Fruit fly (Drosophila melanogaster) whole organism, embryonic: ENCODE data around the gene CG1764.

Experiments
- ATbp ChIP-seq: fragments of 200-800 bp; sonication (Bioruptor generic); optimal IDR thresholded peaks from 2 replicates; lab custom pipeline; 2017; ENCODE audit warnings: missing biosample characterization, mild to moderate bottlenecking, missing genetic modification characterization, missing genetic modification reagents
- Ada2b ChIP-seq: fragments of 200-800 bp; sonication (Bioruptor generic); IDR thresholded peaks from 2 replicates; pipeline ENCODE4 v1.3.6; 2022; ENCODE audit warnings: missing biosample characterization, missing genetic modification characterization
- Atf-2 ChIP-seq: fragments of 200-800 bp; sonication (Bioruptor generic); optimal IDR thresholded peaks from 2 replicates; lab custom pipeline; 2016; ENCODE audit warnings: missing biosample characterization, missing genetic modification characterization
- B-H1 ChIP-seq: fragments of 200-800 bp; sonication (Bioruptor generic); IDR thresholded peaks from 3 replicates; pipeline ENCODE4 v1.3.6; 2022; ENCODE audit warnings: missing biosample characterization, missing genetic modification characterization
- CG10274 ChIP-seq: fragments of 200-800 bp; sonication (Bioruptor generic); optimal IDR thresholded peaks from 3 replicates; lab custom pipeline; 2017; ENCODE audit warnings: missing biosample characterization, mild to moderate bottlenecking, missing genetic modification characterization
- CG10654 ChIP-seq: fragments of 200-800 bp; sonication (Bioruptor generic); optimal IDR thresholded peaks from 2 replicates; lab custom pipeline; 2016; ENCODE audit warnings: missing biosample characterization, missing genetic modification characterization
- CG10979 ChIP-seq: fragments of 200-800 bp; sonication (Bioruptor generic); optimal IDR thresholded peaks from 2 replicates; lab custom pipeline; 2018; ENCODE audit warnings: missing biosample characterization, mild to moderate bottlenecking, missing genetic modification characterization, moderate library complexity
- CG11504 ChIP-seq: fragments of 200-800 bp; sonication (Bioruptor generic); optimal IDR thresholded peaks from 3 replicates; lab custom pipeline; 2019; ENCODE audit warnings: missing biosample characterization, mild to moderate bottlenecking, missing genetic modification characterization, moderate library complexity
- CG13424 ChIP-seq: fragments of 200-800 bp; sonication (Bioruptor generic); optimal IDR thresholded peaks from 2 replicates; lab custom pipeline; 2019; ENCODE audit warnings: missing biosample characterization, mild to moderate bottlenecking, missing genetic modification characterization, moderate library complexity
- CG13775 ChIP-seq: fragments of 200-800 bp; sonication (Bioruptor generic); optimal IDR thresholded peaks from 3 replicates; lab custom pipeline; 2017; ENCODE audit warnings: missing biosample characterization, mild to moderate bottlenecking, missing genetic modification characterization
- CG17802 ChIP-seq: fragments of 200-800 bp; sonication (Bioruptor generic); optimal IDR thresholded peaks from 2 replicates; lab custom pipeline; 2018; ENCODE audit warnings: missing biosample characterization, mild to moderate bottlenecking, missing genetic modification characterization, moderate library complexity
- CG2129 ChIP-seq: fragments of 200-800 bp; sonication (Bioruptor generic); IDR thresholded peaks from 2 replicates; pipeline ENCODE4 v1.3.6; 2022; ENCODE audit warnings: missing biosample characterization, missing genetic modification characterization; ENCODE audit not compliant: partially characterized antibody
- CG30020 ChIP-seq: fragments of 200-800 bp; optimal IDR thresholded peaks from 2 replicates; lab custom pipeline; 2019; ENCODE audit warnings: missing biosample characterization, mild to moderate bottlenecking, missing genetic modification characterization, moderate library complexity
- CG32532 ChIP-seq: fragments of 200-800 bp; sonication (Bioruptor generic); IDR thresholded peaks from 2 replicates; pipeline ENCODE4 v1.3.6; 2022; ENCODE audit warnings: missing biosample characterization, missing genetic modification characterization
- CG34422 ChIP-seq: fragments of 200-800 bp; sonication (Bioruptor generic); IDR thresholded peaks from 3 replicates; pipeline ENCODE4 v1.3.6; 2022; ENCODE audit warnings: missing biosample characterization, missing genetic modification characterization
- CG7556 ChIP-seq: fragments of 200-800 bp; sonication (Bioruptor generic); optimal IDR thresholded peaks from 2 replicates; lab custom pipeline; 2017; ENCODE audit warnings: missing biosample characterization, mild to moderate bottlenecking, missing genetic modification characterization
- CG8478 ChIP-seq: fragments of >200 bp; optimal IDR thresholded peaks from 2 replicates; lab custom pipeline; 2018
- CG9437 ChIP-seq: fragments of 200-800 bp; sonication (Bioruptor generic); optimal IDR thresholded peaks from 2 replicates; lab custom pipeline; 2018; ENCODE audit warnings: missing biosample characterization, mild to moderate bottlenecking, missing genetic modification characterization
- CG9797 ChIP-seq: fragments of 200-800 bp; sonication (Bioruptor generic); optimal IDR thresholded peaks from 3 replicates; lab custom pipeline; 2018; ENCODE audit warnings: missing biosample characterization, mild to moderate bottlenecking, missing genetic modification characterization
- CrebB ChIP-seq: fragments of 200-800 bp; sonication (Bioruptor generic); optimal IDR thresholded peaks from 3 replicates; lab custom pipeline; 2018; ENCODE audit warnings: missing biosample characterization, mild to moderate bottlenecking, missing genetic modification characterization
- D ChIP-seq, 2 experiments: fragments of 200-800 bp in 1 of 2; fragments of >200 bp in 1 of 2; sonication (Bioruptor generic) in 1 of 2; optimal IDR thresholded peaks; 2 replicates in 1 of 2; 3 replicates in 1 of 2; lab custom pipeline; 2017; ENCODE audit warnings: mild to moderate bottlenecking in 1 of 2, missing biosample characterization in 1 of 2, missing genetic modification characterization in 1 of 2, missing genetic modification reagents in 1 of 2
- Deaf1 ChIP-seq: fragments of 200-800 bp; optimal IDR thresholded peaks from 3 replicates; lab custom pipeline; 2019; ENCODE audit warnings: missing biosample characterization, mild to moderate bottlenecking, missing genetic modification characterization, moderate library complexity
- Hr78 ChIP-seq, 2 experiments: fragments of 200-800 bp in 1 of 2; fragments of >200 bp in 1 of 2; sonication (Bioruptor generic) in 1 of 2; optimal IDR thresholded peaks; 2 replicates each; lab custom pipeline; 2017 to 2019; ENCODE audit warnings: missing biosample characterization in 2 of 2, missing genetic modification characterization in 2 of 2, mild to moderate bottlenecking in 1 of 2, moderate library complexity in 1 of 2
- Hsf ChIP-seq: fragments of 200-800 bp; sonication (Bioruptor generic); optimal IDR thresholded peaks from 3 replicates; lab custom pipeline; 2016; ENCODE audit warnings: missing biosample characterization, missing genetic modification characterization
- Jarid2 ChIP-seq: fragments of 200-800 bp; sonication (Bioruptor generic); optimal IDR thresholded peaks from 3 replicates; lab custom pipeline; 2017; ENCODE audit warnings: mild to moderate bottlenecking, missing biosample characterization, missing genetic modification reagents, missing genetic modification characterization
- MBD-R2 ChIP-seq: fragments of 200-800 bp; sonication (Bioruptor generic); IDR thresholded peaks from 2 replicates; pipeline ENCODE4 v1.3.6; 2022; ENCODE audit warnings: missing biosample characterization, missing genetic modification characterization
- MESR4 ChIP-seq: fragments of 200-800 bp; sonication (Bioruptor generic); optimal IDR thresholded peaks from 2 replicates; lab custom pipeline; 2018; ENCODE audit warnings: missing biosample characterization, mild to moderate bottlenecking, missing genetic modification characterization, moderate library complexity
- Mes4 ChIP-seq: fragments of 200-800 bp; sonication (Bioruptor generic); optimal IDR thresholded peaks from 2 replicates; lab custom pipeline; 2016; ENCODE audit warnings: missing biosample characterization, missing genetic modification characterization
- NFAT ChIP-seq: fragments of 200-800 bp; sonication (Bioruptor generic); IDR thresholded peaks from 2 replicates; pipeline ENCODE4 v1.3.6; 2022; ENCODE audit warnings: missing biosample characterization, missing genetic modification characterization
- Oaz ChIP-seq: fragments of 200-800 bp; sonication (Bioruptor generic); IDR thresholded peaks from 2 replicates; pipeline ENCODE4 v1.3.6; 2022; ENCODE audit warnings: missing biosample characterization, missing genetic modification characterization
- Spps ChIP-seq: fragments of 200-800 bp; sonication (Bioruptor generic); optimal IDR thresholded peaks from 2 replicates; lab custom pipeline; 2018; ENCODE audit warnings: missing biosample characterization, mild to moderate bottlenecking, missing genetic modification characterization
- Usf ChIP-seq: fragments of 200-800 bp; sonication (Bioruptor generic); optimal IDR thresholded peaks from 2 replicates; lab custom pipeline; 2017; ENCODE audit warnings: missing genotype, missing biosample characterization, missing genetic modification characterization
- Xrp1 ChIP-seq: fragments of 200-800 bp; sonication (Bioruptor generic); IDR thresholded peaks from 2 replicates; pipeline ENCODE4 v1.3.6; 2022; ENCODE audit warnings: missing biosample characterization, missing genetic modification characterization
- ap ChIP-seq: fragments of 200-800 bp; sonication (Bioruptor generic); IDR thresholded peaks from 2 replicates; pipeline ENCODE4 v1.3.6; 2022; ENCODE audit warnings: missing biosample characterization, missing genetic modification characterization
- cg ChIP-seq: fragments of 200-800 bp; sonication (Bioruptor generic); optimal IDR thresholded peaks from 3 replicates; lab custom pipeline; 2019; ENCODE audit warnings: missing biosample characterization, mild to moderate bottlenecking, missing genetic modification characterization, moderate library complexity
- dmrt11E ChIP-seq: fragments of 200-800 bp; sonication (Bioruptor generic); optimal IDR thresholded peaks from 3 replicates; lab custom pipeline; 2018; ENCODE audit warnings: missing biosample characterization, mild to moderate bottlenecking, missing genetic modification characterization, moderate library complexity
- fru ChIP-seq: fragments of >200 bp; optimal IDR thresholded peaks from 2 replicates; lab custom pipeline; 2017
- hbn ChIP-seq: fragments of 200-800 bp; sonication (Bioruptor generic); IDR thresholded peaks from 2 replicates; pipeline ENCODE4 v1.3.6; 2022; ENCODE audit warnings: missing biosample characterization, missing genetic modification characterization; ENCODE audit not compliant: partially characterized antibody
- kni ChIP-seq: fragments of 200-800 bp; sonication (Bioruptor generic); optimal IDR thresholded peaks from 3 replicates; lab custom pipeline; 2017; ENCODE audit warnings: mild to moderate bottlenecking, missing biosample characterization, missing genetic modification reagents, missing genetic modification characterization
- maf-S ChIP-seq: fragments of 200-800 bp; sonication (Bioruptor generic); optimal IDR thresholded peaks from 2 replicates; lab custom pipeline; 2016; ENCODE audit warnings: missing biosample characterization, missing genetic modification characterization
- nom ChIP-seq: fragments of 200-800 bp; sonication (Bioruptor generic); optimal IDR thresholded peaks from 2 replicates; lab custom pipeline; 2017; ENCODE audit warnings: missing biosample characterization, missing genetic modification characterization, mild to moderate bottlenecking, moderate library complexity, missing genetic modification reagents
- pan ChIP-seq, 4 experiments: fragments of >200 bp in 3 of 4; fragments of 200-800 bp in 1 of 4; sonication (Bioruptor generic) in 1 of 4; optimal IDR thresholded peaks in 3 of 4; IDR thresholded peaks in 1 of 4; 2 replicates each; pipeline versions ENCODE4 v1.3.6 to Lab custom; 2017 to 2022; ENCODE audit warnings: missing biosample characterization in 2 of 4, missing genetic modification characterization in 2 of 4, mixed read lengths in 1 of 4
- pzg ChIP-seq: fragments of 200-800 bp; sonication (Bioruptor generic); optimal IDR thresholded peaks from 3 replicates; lab custom pipeline; 2018; ENCODE audit warnings: missing biosample characterization, mild to moderate bottlenecking, missing genetic modification characterization, moderate library complexity
- ranshi ChIP-seq: fragments of 200-800 bp; sonication (Bioruptor generic); IDR thresholded peaks from 2 replicates; pipeline ENCODE4 v1.3.6; 2022; ENCODE audit warnings: missing biosample characterization, missing genetic modification characterization
- rib ChIP-seq: fragments of 200-800 bp; sonication (Bioruptor generic); IDR thresholded peaks from 2 replicates; pipeline ENCODE4 v1.3.6; 2022; ENCODE audit warnings: missing biosample characterization, missing genetic modification characterization
- sens-2 ChIP-seq: fragments of 200-800 bp; sonication (Bioruptor generic); IDR thresholded peaks from 2 replicates; pipeline ENCODE4 v1.3.6; 2022; ENCODE audit warnings: missing biosample characterization, missing genetic modification characterization
- sim ChIP-seq: fragments of 200-800 bp; sonication (Bioruptor generic); IDR thresholded peaks from 2 replicates; pipeline ENCODE4 v1.3.6; 2022; ENCODE audit warnings: missing biosample characterization, missing genetic modification characterization
- tap ChIP-seq: fragments of 200-800 bp; optimal IDR thresholded peaks from 3 replicates; lab custom pipeline; 2019; ENCODE audit warnings: missing biosample characterization, mild to moderate bottlenecking, missing genetic modification characterization, moderate library complexity

The CG1764 gene

dm6 chrX:13303656-13304647 is 1.7 kb upstream of the CG1764 start (continued):
- TF ChIP-seq Xrp1 (GFP tag; lab: Robert Waterston, UW) (no peak), B-H1 (no peak), hbn (GFP tag; lab: Robert Waterston, UW) (no peak), kni (peak; percentile 55), Deaf1 (peak; percentile 18), Jarid2 (GFP tag; lab: Kevin White, UChicago) (no peak), Mes4 (GFP tag; lab: Kevin White, UChicago) (no peak), CG13775 (no peak), CG34422 (GFP tag; lab: Robert Waterston, UW) (no peak), nom (GFP tag; lab: Kevin White, UChicago) (no peak), rib (GFP tag; lab: Robert Waterston, UW) (no peak), D (optimal IDR thresholded peaks at IDR 0.05; lab: Kevin White, UChicago) (no peak), D (GFP tag; optimal IDR thresholded peaks at IDR 0.05; lab: Kevin White, UChicago) (peak; percentile 2), CG8478 (lab: Kevin White, UChicago) (peak; percentile 12), ATbp (GFP tag; lab: Kevin White, UChicago) (peak; percentile 26), ap (GFP tag; lab: Robert Waterston, UW) (no peak), ranshi (GFP tag; lab: Robert Waterston, UW) (no peak), CG10979 (tag; lab: Kevin White, UChicago) (no peak), CrebB (tag; lab: Kevin White, UChicago) (no peak), Oaz (GFP tag; lab: Robert Waterston, UW) (no peak), Atf-2 (GFP tag; lab: Kevin White, UChicago) (no peak), sim (GFP tag; lab: Robert Waterston, UW) (no peak), Ada2b (no peak), CG10274 (GFP tag; lab: Kevin White, UChicago) (no peak), Hr78 (GFP tag; optimal IDR thresholded peaks at IDR 0.05; lab: Kevin White, UChicago) (peak in 1 of 2 experiments; percentile 21), tap (tag; lab: Kevin White, UChicago) (no peak), CG13424 (no peak), CG2129 (GFP tag; lab: Robert Waterston, UW) (no peak), Spps (tag; lab: Kevin White, UChicago) (no peak), MESR4 (GFP tag; lab: Kevin White, UChicago) (no peak), CG9797 (GFP tag; lab: Kevin White, UChicago) (no peak), MBD-R2 (GFP tag; lab: Robert Waterston, UW) (no peak), dmrt11E (tag; lab: Kevin White, UChicago) (no peak), maf-S (GFP tag; lab: Kevin White, UChicago) (no peak), fru (lab: Kevin White, UChicago) (no peak), CG17802 (tag; lab: Kevin White, UChicago) (no peak), pan (optimal IDR thresholded peaks at IDR 0.05; lab: Kevin White, UChicago) (no peak), pan (GFP tag; optimal IDR thresholded peaks at IDR 0.05 in 1 of 2, IDR thresholded peaks at IDR 0.05 in 1 of 2) (no peak), pzg (GFP tag; lab: Kevin White, UChicago) (no peak)

DNA sequence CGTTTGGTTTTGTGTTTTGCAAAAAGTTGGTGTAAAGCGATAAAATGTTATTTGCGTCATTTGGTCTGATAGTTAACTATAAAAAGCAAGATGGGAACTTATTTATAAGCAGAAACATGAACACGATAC is 1.2 kb upstream of the CG1764 start, which contains the start of gene IP3K2:
TSS of gene IP3K2 (plus strand) at position 107 of the 129 bp plus-strand sequence.
- no peak for TF ChIP-seq CG7556 (GFP tag; lab: Kevin White, UChicago)
- no peak for TF ChIP-seq CG9437
- TF ChIP-seq CG10654 (GFP tag; lab: Kevin White, UChicago), result no peak
- TF ChIP-seq Usf (GFP tag; lab: Kevin White, UChicago), result no peak
- TF ChIP-seq CG30020 (tag; lab: Kevin White, UChicago), result no peak
- no peak for TF ChIP-seq cg (GFP tag; lab: Kevin White, UChicago)
- no peak for TF ChIP-seq sens-2 (GFP tag; lab: Robert Waterston, UW)
- TF ChIP-seq CG11504 (tag; lab: Kevin White, UChicago), result no peak
- TF ChIP-seq CG32532 (GFP tag; lab: Robert Waterston, UW), result no peak
- no peak for TF ChIP-seq NFAT
- TF ChIP-seq Hsf (GFP tag; lab: Kevin White, UChicago), result no peak
